Worm (Caenorhabditis elegans) whole organism, midembryonic: ENCODE results near the gene ceh-19.

ENCODE experiments used
- ref-1 ChIP-seq: fragments of 200-800 bp; sonication (Bioruptor generic); conservative IDR thresholded peaks from 2 replicates; pipeline ENCODE4 v1.3.6; 2022; ENCODE audit warnings: missing genetic modification reagents, missing genetic modification characterization, missing compliant biosample characterization
- tab-1 ChIP-seq: fragments of 200-800 bp; sonication (Bioruptor generic); IDR thresholded peaks from 2 replicates; pipeline ENCODE4 v1.3.6; 2022; ENCODE audit warnings: missing genetic modification characterization, missing compliant biosample characterization

DNA sequence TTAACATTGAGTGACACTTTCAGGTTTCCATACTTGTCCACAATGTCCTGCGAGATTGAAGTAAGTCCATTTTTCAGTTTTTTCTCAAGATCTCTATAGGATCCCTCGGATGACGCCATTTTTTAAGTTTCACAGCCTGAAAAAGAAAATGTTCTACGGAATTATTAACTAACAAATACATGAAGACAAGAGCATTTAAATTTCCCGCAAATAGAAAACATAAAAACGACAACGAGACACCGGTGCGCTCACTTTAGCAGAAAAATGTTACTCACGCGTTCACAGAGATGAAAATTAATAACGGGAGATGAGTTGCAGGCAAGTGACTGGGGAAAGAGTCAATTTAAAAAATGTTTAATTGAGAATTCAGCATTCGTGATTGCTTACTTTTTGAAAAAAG is 9.3 kb downstream of the ceh-19 start, which contains the start of gene czw-1:
- TF ChIP-seq ref-1 (GFP tag; lab: Robert Waterston, UW) = no peak
- no peak for TF ChIP-seq tab-1 (GFP tag; lab: Robert Waterston, UW)
